Worm (Caenorhabditis elegans) whole organism, young adult: ENCODE results near the gene E04F6.9.

ENCODE experiments used
- B0261.1 ChIP-seq: sonication (generic microtip); optimal IDR thresholded peaks from 2 replicates; lab custom pipeline; 2016; ENCODE audit warnings: mild to moderate bottlenecking, missing genetic modification characterization, moderate library complexity, missing compliant biosample characterization
- ccch-3 ChIP-seq: fragments of 200-800 bp; sonication (Bioruptor generic); optimal IDR thresholded peaks from 2 replicates; lab custom pipeline; 2018; ENCODE audit warnings: mild to moderate bottlenecking, missing genetic modification characterization, missing compliant biosample characterization
- cebp-2 ChIP-seq: fragments of 200-800 bp; sonication (Bioruptor generic); IDR thresholded peaks from 2 replicates; pipeline ENCODE4 v1.3.6; 2022; ENCODE audit warnings: missing genetic modification characterization, missing compliant biosample characterization
- ceh-91 ChIP-seq: fragments of 200-800 bp; sonication (Bioruptor generic); IDR thresholded peaks from 2 replicates; pipeline ENCODE4 v1.3.6; 2022; ENCODE audit warnings: missing genetic modification reagents, missing genetic modification characterization, missing compliant biosample characterization
- die-1 ChIP-seq: sonication (generic microtip); optimal IDR thresholded peaks from 2 replicates; lab custom pipeline; 2016; ENCODE audit warnings: missing genotype, mild to moderate bottlenecking, missing genetic modification characterization, missing compliant biosample characterization
- hlh-26 ChIP-seq: fragments of 200-800 bp; sonication (Bioruptor generic); conservative IDR thresholded peaks from 2 replicates; pipeline ENCODE4 v1.3.6; 2022; ENCODE audit warnings: missing genetic modification reagents, missing genetic modification characterization, missing compliant biosample characterization
- nfya-1 ChIP-seq: sonication (generic microtip); optimal IDR thresholded peaks from 2 replicates; lab custom pipeline; 2017; ENCODE audit warnings: antibody characterized with exemption, missing compliant biosample characterization, missing genetic modification characterization, borderline replicate concordance; ENCODE audit not compliant: insufficient read depth
- nhr-90 ChIP-seq: sonication (generic microtip); optimal IDR thresholded peaks from 2 replicates; lab custom pipeline; 2016; ENCODE audit warnings: missing genotype, mild to moderate bottlenecking, missing genetic modification characterization, missing compliant biosample characterization
- pha-4 ChIP-seq: fragments of 150-350 bp; sonication (generic microtip); optimal IDR thresholded peaks from 2 replicates; lab custom pipeline; 2014; ENCODE audit warnings: missing biosample characterization, missing genetic modification reagents, missing genetic modification characterization
- ztf-18 ChIP-seq: sonication (generic microtip); optimal IDR thresholded peaks from 2 replicates; lab custom pipeline; 2016; ENCODE audit warnings: missing genotype, mild to moderate bottlenecking, missing genetic modification characterization, missing compliant biosample characterization

- TF ChIP-seq pha-4 (tag; lab: Kevin White, UChicago) (no peak), nhr-90 (tag; lab: Kevin White, UChicago) (no peak), ceh-91 (no peak), ztf-18 (tag; lab: Kevin White, UChicago) (no peak), ccch-3 (GFP tag; lab: Kevin White, UChicago) (no peak), cebp-2 (GFP tag; lab: Robert Waterston, UW) (no peak), hlh-26 (GFP tag; lab: Robert Waterston, UW) (no peak), die-1 (no peak), B0261.1 (tag; lab: Kevin White, UChicago) (no peak), nfya-1 (tag; lab: Kevin White, UChicago) (no peak)
These were observed 43.2 kb downstream of the E04F6.9 start, which contains the start of gene col-36 for ce11 chrII:7168712-7169111.
